Fruit fly (Drosophila melanogaster) whole organism, embryonic: Measurements from ENCODE around the gene dgt1.

Experiments
- Abd-B ChIP-seq: fragments of 200-800 bp; sonication (Bioruptor generic); optimal IDR thresholded peaks from 2 replicates; lab custom pipeline; 2018; ENCODE audit warnings: missing biosample characterization, mild to moderate bottlenecking, missing genetic modification characterization, moderate library complexity
- Ada2b ChIP-seq: fragments of 200-800 bp; sonication (Bioruptor generic); IDR thresholded peaks from 2 replicates; pipeline ENCODE4 v1.3.6; 2022; ENCODE audit warnings: missing biosample characterization, missing genetic modification characterization
- BtbVII ChIP-seq: fragments of 200-800 bp; sonication (Bioruptor generic); optimal IDR thresholded peaks from 3 replicates; lab custom pipeline; 2017; ENCODE audit warnings: missing biosample characterization, mild to moderate bottlenecking, missing genetic modification characterization
- CG10959 ChIP-seq: fragments of 200-800 bp; sonication (Bioruptor generic); IDR thresholded peaks from 2 replicates; pipeline ENCODE4 v1.3.6; 2022; ENCODE audit warnings: missing biosample characterization, missing genetic modification characterization
- CG11247 ChIP-seq: fragments of 200-800 bp; sonication (Bioruptor generic); IDR thresholded peaks from 2 replicates; pipeline ENCODE4 v1.3.6; 2022; ENCODE audit warnings: missing biosample characterization, missing genetic modification characterization
- CG14050 ChIP-seq: fragments of 200-800 bp; sonication (Bioruptor generic); IDR thresholded peaks from 3 replicates; pipeline ENCODE4 v1.3.6; 2022; ENCODE audit warnings: missing biosample characterization, missing genetic modification characterization
- CG14710 ChIP-seq: fragments of 200-800 bp; sonication (Bioruptor generic); optimal IDR thresholded peaks from 3 replicates; lab custom pipeline; 2019; ENCODE audit warnings: missing biosample characterization, mild to moderate bottlenecking, missing genetic modification characterization, moderate library complexity
- CG15011 ChIP-seq: fragments of 200-800 bp; sonication (Bioruptor generic); optimal IDR thresholded peaks from 3 replicates; lab custom pipeline; 2018; ENCODE audit warnings: missing biosample characterization, mild to moderate bottlenecking, missing genetic modification characterization
- CG17385 ChIP-seq: fragments of 200-800 bp; sonication (Bioruptor generic); optimal IDR thresholded peaks from 3 replicates; lab custom pipeline; 2018; ENCODE audit warnings: missing biosample characterization, mild to moderate bottlenecking, missing genetic modification characterization
- CG2120 ChIP-seq: fragments of 200-800 bp; sonication (Bioruptor generic); optimal IDR thresholded peaks from 3 replicates; lab custom pipeline; 2016; ENCODE audit warnings: missing biosample characterization, missing genetic modification characterization
- CG2875 ChIP-seq: fragments of 200-800 bp; sonication (Bioruptor generic); optimal IDR thresholded peaks from 2 replicates; lab custom pipeline; 2017; ENCODE audit warnings: missing biosample characterization, mild to moderate bottlenecking, missing genetic modification characterization, missing genetic modification reagents
- CG30403 ChIP-seq: fragments of 200-800 bp; sonication (Bioruptor generic); optimal IDR thresholded peaks from 3 replicates; lab custom pipeline; 2016; ENCODE audit warnings: missing biosample characterization, missing genetic modification characterization
- CG32767 ChIP-seq: fragments of 200-800 bp; sonication (Bioruptor generic); IDR thresholded peaks from 2 replicates; pipeline ENCODE4 v1.3.6; 2022; ENCODE audit warnings: missing biosample characterization, missing genetic modification characterization
- CG32772 ChIP-seq: fragments of 200-800 bp; sonication (Bioruptor generic); IDR thresholded peaks from 2 replicates; pipeline ENCODE4 v1.3.6; 2022; ENCODE audit warnings: missing biosample characterization, missing genetic modification characterization
- CG3281 ChIP-seq: fragments of 200-800 bp; sonication (Bioruptor generic); optimal IDR thresholded peaks from 3 replicates; lab custom pipeline; 2017; ENCODE audit warnings: missing biosample characterization, mild to moderate bottlenecking, missing genetic modification characterization
- CG33557 ChIP-seq: fragments of 200-800 bp; sonication (Bioruptor generic); optimal IDR thresholded peaks from 2 replicates; lab custom pipeline; 2019; ENCODE audit warnings: missing biosample characterization, mild to moderate bottlenecking, missing genetic modification characterization, moderate library complexity
- CG3407 ChIP-seq: fragments of 200-800 bp; sonication (Bioruptor generic); optimal IDR thresholded peaks from 2 replicates; lab custom pipeline; 2018; ENCODE audit warnings: missing biosample characterization, mild to moderate bottlenecking, missing genetic modification characterization
- CG4404 ChIP-seq: fragments of 200-800 bp; sonication (Bioruptor generic); IDR thresholded peaks from 2 replicates; pipeline ENCODE4 v1.3.6; 2022; ENCODE audit warnings: missing biosample characterization, missing genetic modification characterization
- CG6765 ChIP-seq: fragments of 200-800 bp; sonication (Bioruptor generic); optimal IDR thresholded peaks from 3 replicates; lab custom pipeline; 2017; ENCODE audit warnings: missing biosample characterization, mild to moderate bottlenecking, missing genetic modification characterization
- CG7745 ChIP-seq: fragments of 200-800 bp; sonication (Bioruptor generic); optimal IDR thresholded peaks from 2 replicates; lab custom pipeline; 2018; ENCODE audit warnings: missing biosample characterization, mild to moderate bottlenecking, missing genetic modification characterization, moderate library complexity
- CG8290 ChIP-seq, 3 experiments: fragments of 200-800 bp; sonication (Bioruptor generic); optimal IDR thresholded peaks; 2 replicates each; lab custom pipeline; 2016 to 2019; ENCODE audit warnings: missing biosample characterization in 3 of 3, missing genetic modification characterization in 3 of 3, mild to moderate bottlenecking in 2 of 3, moderate library complexity in 1 of 3
- CTCF ChIP-seq: fragments of 200-800 bp; sonication (Bioruptor generic); optimal IDR thresholded peaks from 2 replicates; lab custom pipeline; 2017; ENCODE audit warnings: missing biosample characterization, mild to moderate bottlenecking, missing genetic modification characterization, moderate library complexity
- Dref ChIP-seq: fragments of 200-800 bp; sonication (Bioruptor generic); IDR thresholded peaks from 2 replicates; pipeline ENCODE4 v1.3.6; 2022; ENCODE audit warnings: missing biosample characterization, missing genetic modification characterization
- Lhr ChIP-seq: fragments of 200-800 bp; sonication (Bioruptor generic); optimal IDR thresholded peaks from 3 replicates; lab custom pipeline; 2017; ENCODE audit warnings: mild to moderate bottlenecking, missing biosample characterization, missing genetic modification reagents, missing genetic modification characterization
- MBD-R2 ChIP-seq: fragments of 200-800 bp; sonication (Bioruptor generic); IDR thresholded peaks from 2 replicates; pipeline ENCODE4 v1.3.6; 2022; ENCODE audit warnings: missing biosample characterization, missing genetic modification characterization
- Mes4 ChIP-seq: fragments of 200-800 bp; sonication (Bioruptor generic); optimal IDR thresholded peaks from 2 replicates; lab custom pipeline; 2016; ENCODE audit warnings: missing biosample characterization, missing genetic modification characterization
- Mrtf ChIP-seq: fragments of 200-800 bp; sonication (Bioruptor generic); IDR thresholded peaks from 3 replicates; pipeline ENCODE4 v1.3.6; 2022; ENCODE audit warnings: missing biosample characterization, missing genetic modification characterization
- Myb ChIP-seq: fragments of 200-800 bp; sonication (Bioruptor generic); optimal IDR thresholded peaks from 2 replicates; lab custom pipeline; 2016; ENCODE audit warnings: missing biosample characterization, missing genetic modification characterization
- NfI ChIP-seq: fragments of 200-800 bp; sonication (Bioruptor generic); optimal IDR thresholded peaks from 3 replicates; lab custom pipeline; 2018; ENCODE audit warnings: missing biosample characterization, mild to moderate bottlenecking, missing genetic modification characterization, moderate library complexity
- Oaz ChIP-seq: fragments of 200-800 bp; sonication (Bioruptor generic); IDR thresholded peaks from 2 replicates; pipeline ENCODE4 v1.3.6; 2022; ENCODE audit warnings: missing biosample characterization, missing genetic modification characterization
- Scr ChIP-seq: fragments of 200-800 bp; sonication (Bioruptor generic); IDR thresholded peaks from 2 replicates; pipeline ENCODE4 v1.3.6; 2022; ENCODE audit warnings: missing biosample characterization, missing genetic modification characterization; ENCODE audit not compliant: partially characterized antibody
- Stat92E ChIP-seq, 3 experiments: fragments of >200 bp in 2 of 3; fragments of 200-800 bp in 1 of 3; sonication (Bioruptor generic) in 1 of 3; optimal IDR thresholded peaks; 2 replicates each; lab custom pipeline; 2017 to 2019; ENCODE audit warnings: missing biosample characterization in 3 of 3, missing genetic modification characterization in 3 of 3, mild to moderate bottlenecking in 1 of 3, moderate library complexity in 1 of 3
- br ChIP-seq: fragments of >200 bp; optimal IDR thresholded peaks from 2 replicates; lab custom pipeline; 2017
- cg ChIP-seq: fragments of 200-800 bp; sonication (Bioruptor generic); optimal IDR thresholded peaks from 3 replicates; lab custom pipeline; 2019; ENCODE audit warnings: missing biosample characterization, mild to moderate bottlenecking, missing genetic modification characterization, moderate library complexity
- chif ChIP-seq, 2 experiments: fragments of 200-800 bp; sonication (Bioruptor generic); optimal IDR thresholded peaks; 3 replicates each; lab custom pipeline; 2016; ENCODE audit warnings: missing biosample characterization in 2 of 2, missing genetic modification characterization in 2 of 2
- chinmo ChIP-seq: fragments of 200-800 bp; sonication (Bioruptor generic); IDR thresholded peaks from 4 replicates; pipeline ENCODE4 v1.3.6; 2022; ENCODE audit warnings: missing biosample characterization, missing genetic modification characterization; ENCODE audit not compliant: partially characterized antibody
- croc ChIP-seq: fragments of 200-800 bp; sonication (Bioruptor generic); conservative IDR thresholded peaks from 3 replicates; pipeline ENCODE4 v1.3.6; 2022; ENCODE audit warnings: missing biosample characterization, missing genetic modification characterization
- dan ChIP-seq: fragments of 200-800 bp; sonication (Bioruptor generic); IDR thresholded peaks from 2 replicates; pipeline ENCODE4 v1.3.6; 2022; ENCODE audit warnings: missing biosample characterization, missing genetic modification characterization
- fd3F ChIP-seq: fragments of 200-800 bp; sonication (Bioruptor generic); optimal IDR thresholded peaks from 2 replicates; lab custom pipeline; 2018; ENCODE audit warnings: missing biosample characterization, mild to moderate bottlenecking, missing genetic modification characterization, moderate library complexity
- fu2 ChIP-seq: fragments of 200-800 bp; sonication (Bioruptor generic); optimal IDR thresholded peaks from 2 replicates; lab custom pipeline; 2016; ENCODE audit warnings: missing biosample characterization, missing genetic modification characterization
- gcm ChIP-seq: fragments of 200-800 bp; sonication (Bioruptor generic); optimal IDR thresholded peaks from 2 replicates; lab custom pipeline; 2019; ENCODE audit warnings: missing biosample characterization, mild to moderate bottlenecking, missing genetic modification characterization, moderate library complexity
- h ChIP-seq: fragments of >200 bp; optimal IDR thresholded peaks from 2 replicates; lab custom pipeline; 2017
- her ChIP-seq: fragments of 200-800 bp; sonication (Bioruptor generic); optimal IDR thresholded peaks from 2 replicates; lab custom pipeline; 2016; ENCODE audit warnings: missing biosample characterization, missing genetic modification characterization
- jumu ChIP-seq: fragments of 200-800 bp; sonication (Bioruptor generic); optimal IDR thresholded peaks from 3 replicates; lab custom pipeline; 2016; ENCODE audit warnings: missing biosample characterization, missing genetic modification characterization
- lbe ChIP-seq: fragments of 200-800 bp; sonication (Bioruptor generic); optimal IDR thresholded peaks from 2 replicates; lab custom pipeline; 2016; ENCODE audit warnings: missing biosample characterization, mild to moderate bottlenecking, missing genetic modification characterization
- mam ChIP-seq: fragments of 200-800 bp; sonication (Bioruptor generic); optimal IDR thresholded peaks from 3 replicates; lab custom pipeline; 2016; ENCODE audit warnings: missing biosample characterization, missing genetic modification characterization
- nmo ChIP-seq: fragments of 200-800 bp; sonication (Bioruptor generic); optimal IDR thresholded peaks from 2 replicates; lab custom pipeline; 2018; ENCODE audit warnings: missing biosample characterization, mild to moderate bottlenecking, missing genetic modification characterization, moderate library complexity
- otp ChIP-seq: fragments of 200-800 bp; sonication (Bioruptor generic); IDR thresholded peaks from 3 replicates; pipeline ENCODE4, ENCODE4 v1.3.6; 2022; ENCODE audit warnings: missing biosample characterization, missing genetic modification characterization
- peb ChIP-seq: fragments of 200-800 bp; sonication (Bioruptor generic); IDR thresholded peaks from 2 replicates; pipeline ENCODE4 v1.3.6; 2022; ENCODE audit warnings: missing biosample characterization, missing genetic modification characterization
- pfk ChIP-seq: fragments of 200-800 bp; sonication (Bioruptor generic); optimal IDR thresholded peaks from 2 replicates; lab custom pipeline; 2018; ENCODE audit warnings: missing biosample characterization, mild to moderate bottlenecking, missing genetic modification characterization, moderate library complexity
- pita ChIP-seq: fragments of 200-800 bp; sonication (Bioruptor generic); optimal IDR thresholded peaks from 2 replicates; lab custom pipeline; 2017; ENCODE audit warnings: missing biosample characterization, mild to moderate bottlenecking, missing genetic modification characterization
- tio ChIP-seq: fragments of 200-800 bp; sonication (Bioruptor generic); optimal IDR thresholded peaks from 2 replicates; lab custom pipeline; 2017; ENCODE audit warnings: missing biosample characterization, missing genetic modification characterization, inconsistent platforms
- z ChIP-seq: fragments of 200-800 bp; sonication (Bioruptor generic); IDR thresholded peaks from 3 replicates; pipeline ENCODE4 v1.3.6; 2022; ENCODE audit warnings: missing biosample characterization, missing genetic modification characterization

dgt1 gene

DNA sequence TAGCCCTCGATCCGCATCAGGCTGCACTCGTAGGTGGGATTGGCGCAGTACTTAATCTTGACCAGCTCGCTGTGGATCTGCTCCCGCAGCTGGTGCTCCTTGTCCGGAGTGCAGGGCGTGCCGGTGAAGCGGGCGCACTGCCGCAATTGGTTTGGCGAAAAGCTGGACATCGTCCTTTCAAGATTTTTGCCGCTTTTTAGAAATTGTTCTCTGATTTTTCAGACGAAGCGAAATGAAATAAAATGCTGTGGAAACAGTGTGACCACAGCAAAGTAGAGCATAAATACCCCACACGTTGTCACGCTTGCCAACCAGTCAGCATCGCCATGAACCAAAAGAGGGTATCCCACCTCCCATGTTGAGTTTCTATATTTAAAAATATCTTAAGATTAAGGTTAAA is at the start of gene dgt1 (continued):
- TF ChIP-seq CG14050 (GFP tag; lab: Robert Waterston, UW) (no peak), CG4404 (GFP tag; lab: Robert Waterston, UW) (no peak), mam (no peak), fd3F (no peak), dan (GFP tag; lab: Robert Waterston, UW) (no peak), CG7745 (tag; lab: Kevin White, UChicago) (no peak), pita (GFP tag; lab: Kevin White, UChicago) (peak; percentile 71), nmo (GFP tag; lab: Kevin White, UChicago) (peak; percentile 6), Ada2b (GFP tag; lab: Robert Waterston, UW) (no peak), lbe (GFP tag; lab: Kevin White, UChicago) (no peak), fu2 (no peak), CG10959 (GFP tag; lab: Robert Waterston, UW) (no peak), CG15011 (GFP tag; lab: Kevin White, UChicago) (no peak), CTCF (no peak), Mes4 (GFP tag; lab: Kevin White, UChicago) (no peak), CG14710 (peak; percentile 85), Mrtf (GFP tag; lab: Robert Waterston, UW) (no peak), CG33557 (GFP tag; lab: Kevin White, UChicago) (no peak), CG17385 (GFP tag; lab: Kevin White, UChicago) (no peak), CG6765 (GFP tag; lab: Kevin White, UChicago) (no peak), br (lab: Kevin White, UChicago) (no peak), NfI (no peak), CG2120 (GFP tag; lab: Kevin White, UChicago) (no peak), cg (GFP tag; lab: Kevin White, UChicago) (no peak), gcm (GFP tag; lab: Kevin White, UChicago) (no peak), pfk (GFP tag; lab: Kevin White, UChicago) (no peak), CG2875 (GFP tag; lab: Kevin White, UChicago) (no peak), MBD-R2 (peak; percentile 80), croc (GFP tag; lab: Robert Waterston, UW) (no peak), CG11247 (GFP tag; lab: Robert Waterston, UW) (no peak), CG32767 (GFP tag; lab: Robert Waterston, UW) (no peak), Lhr (GFP tag; lab: Kevin White, UChicago) (peak; percentile 40), CG8290 (GFP tag; optimal IDR thresholded peaks at IDR 0.05; lab: Kevin White, UChicago) (no peak), CG8290 (tag; optimal IDR thresholded peaks at IDR 0.05; lab: Kevin White, UChicago) (no peak), h (lab: Kevin White, UChicago) (no peak), her (GFP tag; lab: Kevin White, UChicago) (no peak), Dref (peak; percentile 29; the same call in 1 of the 2 replicates), chinmo (GFP tag; lab: Robert Waterston, UW) (no peak), Scr (no peak), CG3407 (no peak), Stat92E (GFP tag; optimal IDR thresholded peaks at IDR 0.05; lab: Kevin White, UChicago) (no peak), CG3281 (GFP tag; lab: Kevin White, UChicago) (no peak), z (no peak), CG32772 (GFP tag; lab: Robert Waterston, UW) (no peak), CG30403 (GFP tag; lab: Kevin White, UChicago) (no peak), tio (no peak), Myb (GFP tag; lab: Kevin White, UChicago) (peak; percentile 67), otp (GFP tag; lab: Robert Waterston, UW) (no peak), peb (GFP tag; lab: Robert Waterston, UW) (no peak), chif (GFP tag; optimal IDR thresholded peaks at IDR 0.05; lab: Kevin White, UChicago) (no peak), jumu (GFP tag; lab: Kevin White, UChicago) (no peak), BtbVII (GFP tag; lab: Kevin White, UChicago) (no peak), Oaz (GFP tag; lab: Robert Waterston, UW) (no peak), Abd-B (no peak)
